Fruit fly (Drosophila melanogaster) whole organism, embryonic: Measurements from ENCODE around the gene mRpL19.

Source experiments
- B-H2 ChIP-seq: fragments of 200-800 bp; sonication (Bioruptor generic); optimal IDR thresholded peaks from 2 replicates; lab custom pipeline; 2018; ENCODE audit warnings: missing biosample characterization, mild to moderate bottlenecking, missing genetic modification characterization
- Bteb2 ChIP-seq: fragments of 200-800 bp; sonication (Bioruptor generic); optimal IDR thresholded peaks from 2 replicates; lab custom pipeline; 2016; ENCODE audit warnings: missing biosample characterization, missing genetic modification characterization
- CG11504 ChIP-seq: fragments of 200-800 bp; sonication (Bioruptor generic); optimal IDR thresholded peaks from 3 replicates; lab custom pipeline; 2019; ENCODE audit warnings: missing biosample characterization, mild to moderate bottlenecking, missing genetic modification characterization, moderate library complexity
- CG12236 ChIP-seq: fragments of 200-800 bp; sonication (Bioruptor generic); optimal IDR thresholded peaks from 2 replicates; lab custom pipeline; 2016; ENCODE audit warnings: missing biosample characterization, missing genetic modification characterization
- CG12942 ChIP-seq: fragments of 200-800 bp; sonication (Bioruptor generic); optimal IDR thresholded peaks from 3 replicates; lab custom pipeline; 2016; ENCODE audit warnings: missing biosample characterization, missing genetic modification characterization
- CG14667 ChIP-seq: fragments of 200-800 bp; sonication (Bioruptor generic); IDR thresholded peaks from 2 replicates; pipeline ENCODE4 v1.3.6; 2022; ENCODE audit warnings: missing biosample characterization, missing genetic modification characterization
- CG15601 ChIP-seq: fragments of 200-800 bp; sonication (Bioruptor generic); optimal IDR thresholded peaks from 3 replicates; lab custom pipeline; 2019; ENCODE audit warnings: missing biosample characterization, mild to moderate bottlenecking, missing genetic modification characterization, moderate library complexity
- CG17186 ChIP-seq: fragments of 200-800 bp; sonication (Bioruptor generic); optimal IDR thresholded peaks from 3 replicates; lab custom pipeline; 2017; ENCODE audit warnings: missing biosample characterization, missing genetic modification reagents, missing genetic modification characterization
- CG17802 ChIP-seq: fragments of 200-800 bp; sonication (Bioruptor generic); optimal IDR thresholded peaks from 2 replicates; lab custom pipeline; 2018; ENCODE audit warnings: missing biosample characterization, mild to moderate bottlenecking, missing genetic modification characterization, moderate library complexity
- CG17912 ChIP-seq: fragments of 200-800 bp; sonication (Bioruptor generic); optimal IDR thresholded peaks from 2 replicates; lab custom pipeline; 2018; ENCODE audit warnings: missing biosample characterization, mild to moderate bottlenecking, missing genetic modification characterization
- CG1792 ChIP-seq: fragments of 200-800 bp; sonication (Bioruptor generic); optimal IDR thresholded peaks from 2 replicates; lab custom pipeline; 2016; ENCODE audit warnings: missing biosample characterization, missing genetic modification characterization
- CG2889 ChIP-seq: fragments of 200-800 bp; sonication (Bioruptor generic); IDR thresholded peaks from 3 replicates; pipeline ENCODE4 v1.3.6; 2022; ENCODE audit warnings: missing biosample characterization, missing genetic modification characterization
- CG3407 ChIP-seq: fragments of 200-800 bp; sonication (Bioruptor generic); optimal IDR thresholded peaks from 2 replicates; lab custom pipeline; 2018; ENCODE audit warnings: missing biosample characterization, mild to moderate bottlenecking, missing genetic modification characterization
- CG4404 ChIP-seq: fragments of 200-800 bp; sonication (Bioruptor generic); IDR thresholded peaks from 2 replicates; pipeline ENCODE4 v1.3.6; 2022; ENCODE audit warnings: missing biosample characterization, missing genetic modification characterization
- CG6654 ChIP-seq: fragments of 200-800 bp; sonication (Bioruptor generic); optimal IDR thresholded peaks from 2 replicates; lab custom pipeline; 2017; ENCODE audit warnings: missing biosample characterization, mild to moderate bottlenecking, missing genetic modification characterization
- CG6765 ChIP-seq: fragments of 200-800 bp; sonication (Bioruptor generic); optimal IDR thresholded peaks from 3 replicates; lab custom pipeline; 2017; ENCODE audit warnings: missing biosample characterization, mild to moderate bottlenecking, missing genetic modification characterization
- CG6854 ChIP-seq: fragments of 200-800 bp; sonication (Bioruptor generic); optimal IDR thresholded peaks from 3 replicates; lab custom pipeline; 2017; ENCODE audit warnings: missing biosample characterization, mild to moderate bottlenecking, missing genetic modification characterization
- CG9609 ChIP-seq: fragments of 200-800 bp; sonication (Bioruptor generic); optimal IDR thresholded peaks from 3 replicates; lab custom pipeline; 2016; ENCODE audit warnings: missing biosample characterization, missing genetic modification characterization
- CrebB ChIP-seq: fragments of 200-800 bp; sonication (Bioruptor generic); optimal IDR thresholded peaks from 3 replicates; lab custom pipeline; 2018; ENCODE audit warnings: missing biosample characterization, mild to moderate bottlenecking, missing genetic modification characterization
- D ChIP-seq, 2 experiments: fragments of 200-800 bp in 1 of 2; fragments of >200 bp in 1 of 2; sonication (Bioruptor generic) in 1 of 2; optimal IDR thresholded peaks; 2 replicates in 1 of 2; 3 replicates in 1 of 2; lab custom pipeline; 2017; ENCODE audit warnings: mild to moderate bottlenecking in 1 of 2, missing biosample characterization in 1 of 2, missing genetic modification characterization in 1 of 2, missing genetic modification reagents in 1 of 2
- Dek ChIP-seq: fragments of 200-800 bp; sonication (Bioruptor generic); optimal IDR thresholded peaks from 3 replicates; lab custom pipeline; 2019; ENCODE audit warnings: missing biosample characterization, mild to moderate bottlenecking, missing genetic modification characterization, moderate library complexity
- E2f2 ChIP-seq: fragments of 200-800 bp; sonication (Bioruptor generic); IDR thresholded peaks from 2 replicates; pipeline ENCODE4 v1.3.6; 2022; ENCODE audit warnings: missing biosample characterization, missing genetic modification characterization
- Eip74EF ChIP-seq, 2 experiments: fragments of 200-800 bp in 1 of 2; fragments of >200 bp in 1 of 2; sonication (Bioruptor generic) in 1 of 2; optimal IDR thresholded peaks; 2 replicates each; lab custom pipeline; 2017 to 2019; ENCODE audit warnings: missing biosample characterization in 2 of 2, missing genetic modification characterization in 2 of 2, mild to moderate bottlenecking in 1 of 2, moderate library complexity in 1 of 2
- H15 ChIP-seq: fragments of 200-800 bp; sonication (Bioruptor generic); IDR thresholded peaks from 3 replicates; pipeline ENCODE4 v1.3.6; 2022; ENCODE audit warnings: missing biosample characterization, missing genetic modification characterization
- Max ChIP-seq: fragments of 200-800 bp; sonication (Bioruptor generic); optimal IDR thresholded peaks from 2 replicates; lab custom pipeline; 2016; ENCODE audit warnings: missing biosample characterization, mild to moderate bottlenecking, missing genetic modification characterization
- Mes4 ChIP-seq: fragments of 200-800 bp; sonication (Bioruptor generic); optimal IDR thresholded peaks from 2 replicates; lab custom pipeline; 2016; ENCODE audit warnings: missing biosample characterization, missing genetic modification characterization
- Ravus ChIP-seq: fragments of 200-800 bp; sonication (Bioruptor generic); IDR thresholded peaks from 2 replicates; pipeline ENCODE4 v1.3.6; 2022; ENCODE audit warnings: missing biosample characterization, missing genetic modification characterization
- Sry-δ ChIP-seq: fragments of 200-800 bp; sonication (Bioruptor generic); optimal IDR thresholded peaks from 2 replicates; lab custom pipeline; 2016; ENCODE audit warnings: missing biosample characterization, missing genetic modification characterization
- Ssrp ChIP-seq: fragments of 200-800 bp; sonication (Bioruptor generic); optimal IDR thresholded peaks from 2 replicates; lab custom pipeline; 2018; ENCODE audit warnings: missing biosample characterization, mild to moderate bottlenecking, missing genetic modification characterization, moderate library complexity
- Tbp ChIP-seq: fragments of >200 bp; optimal IDR thresholded peaks from 2 replicates; lab custom pipeline; 2018; ENCODE audit warnings: missing biosample characterization, missing genetic modification characterization
- ab ChIP-seq: fragments of 200-800 bp; sonication (Bioruptor generic); optimal IDR thresholded peaks from 2 replicates; lab custom pipeline; 2016; ENCODE audit warnings: missing biosample characterization, missing genetic modification characterization
- bowl ChIP-seq: fragments of 200-800 bp; sonication (Bioruptor generic); IDR thresholded peaks from 2 replicates; pipeline ENCODE4 v1.3.6; 2022; ENCODE audit warnings: missing biosample characterization, missing genetic modification characterization
- cas ChIP-seq: fragments of 200-800 bp; sonication (Bioruptor generic); IDR thresholded peaks from 2 replicates; pipeline ENCODE4 v1.3.6; 2022; ENCODE audit warnings: missing biosample characterization, missing genetic modification characterization
- disco-r ChIP-seq: fragments of 200-800 bp; sonication (Bioruptor generic); optimal IDR thresholded peaks from 2 replicates; lab custom pipeline; 2016; ENCODE audit warnings: missing biosample characterization, missing genetic modification characterization
- emc ChIP-seq: fragments of 200-800 bp; sonication (Bioruptor generic); optimal IDR thresholded peaks from 2 replicates; lab custom pipeline; 2016; ENCODE audit warnings: missing biosample characterization, missing genetic modification characterization
- gfzf ChIP-seq: fragments of 200-800 bp; sonication (Bioruptor generic); optimal IDR thresholded peaks from 2 replicates; lab custom pipeline; 2016; ENCODE audit warnings: missing biosample characterization, mild to moderate bottlenecking, missing genetic modification characterization, moderate library complexity
- hbn ChIP-seq: fragments of 200-800 bp; sonication (Bioruptor generic); IDR thresholded peaks from 2 replicates; pipeline ENCODE4 v1.3.6; 2022; ENCODE audit warnings: missing biosample characterization, missing genetic modification characterization; ENCODE audit not compliant: partially characterized antibody
- inv ChIP-seq: fragments of 200-800 bp; sonication (Bioruptor generic); IDR thresholded peaks from 2 replicates; pipeline ENCODE4 v1.3.6; 2022; ENCODE audit warnings: missing biosample characterization, missing genetic modification characterization; ENCODE audit not compliant: partially characterized antibody
- ken ChIP-seq: fragments of 200-800 bp; sonication (Bioruptor generic); IDR thresholded peaks from 3 replicates; pipeline ENCODE4 v1.3.6; 2022; ENCODE audit warnings: missing biosample characterization, missing genetic modification characterization
- lab ChIP-seq: fragments of 200-800 bp; sonication (Bioruptor generic); optimal IDR thresholded peaks from 3 replicates; lab custom pipeline; 2017; ENCODE audit warnings: missing biosample characterization, missing genetic modification characterization, mild to moderate bottlenecking, moderate library complexity, missing genetic modification reagents
- mirr ChIP-seq: fragments of 200-800 bp; sonication (Bioruptor generic); optimal IDR thresholded peaks from 3 replicates; lab custom pipeline; 2018; ENCODE audit warnings: missing biosample characterization, mild to moderate bottlenecking, missing genetic modification characterization
- nmo ChIP-seq: fragments of 200-800 bp; sonication (Bioruptor generic); optimal IDR thresholded peaks from 2 replicates; lab custom pipeline; 2018; ENCODE audit warnings: missing biosample characterization, mild to moderate bottlenecking, missing genetic modification characterization, moderate library complexity
- onecut ChIP-seq: fragments of 200-800 bp; sonication (Bioruptor generic); IDR thresholded peaks from 2 replicates; pipeline ENCODE4 v1.3.6; 2022; ENCODE audit warnings: missing biosample characterization, missing genetic modification characterization
- pho ChIP-seq: fragments of 200-800 bp; sonication (Bioruptor generic); optimal IDR thresholded peaks from 2 replicates; lab custom pipeline; 2016; ENCODE audit warnings: missing biosample characterization, missing genetic modification characterization
- pzg ChIP-seq: fragments of 200-800 bp; sonication (Bioruptor generic); optimal IDR thresholded peaks from 3 replicates; lab custom pipeline; 2018; ENCODE audit warnings: missing biosample characterization, mild to moderate bottlenecking, missing genetic modification characterization, moderate library complexity
- salm ChIP-seq: fragments of 200-800 bp; sonication (Bioruptor generic); optimal IDR thresholded peaks from 2 replicates; lab custom pipeline; 2018; ENCODE audit warnings: missing biosample characterization, mild to moderate bottlenecking, missing genetic modification characterization
- tx ChIP-seq: fragments of 200-800 bp; sonication (Bioruptor generic); optimal IDR thresholded peaks from 2 replicates; lab custom pipeline; 2016; ENCODE audit warnings: missing biosample characterization, missing genetic modification characterization
- vnd ChIP-seq: fragments of 200-800 bp; sonication (Bioruptor generic); IDR thresholded peaks from 3 replicates; pipeline ENCODE4 v1.3.6; 2022; ENCODE audit warnings: missing biosample characterization, missing genetic modification characterization; ENCODE audit not compliant: partially characterized antibody
- z ChIP-seq: fragments of 200-800 bp; sonication (Bioruptor generic); IDR thresholded peaks from 3 replicates; pipeline ENCODE4 v1.3.6; 2022; ENCODE audit warnings: missing biosample characterization, missing genetic modification characterization
- zen ChIP-seq: fragments of 200-800 bp; sonication (Bioruptor generic); optimal IDR thresholded peaks from 3 replicates; lab custom pipeline; 2018; ENCODE audit warnings: missing biosample characterization, mild to moderate bottlenecking, missing genetic modification characterization, moderate library complexity

The mRpL19 gene

dm6 chr3R:8650741-8651140 lies 23.2 kb upstream of the mRpL19 start, which contains the start of the genes Mkk4 and SLIRP2 (continued):
- TF ChIP-seq nmo (GFP tag; lab: Kevin White, UChicago) (peak; percentile 100), gfzf (GFP tag; lab: Kevin White, UChicago) (peak; percentile 45), D (optimal IDR thresholded peaks at IDR 0.05; lab: Kevin White, UChicago) (no peak), D (GFP tag; optimal IDR thresholded peaks at IDR 0.05; lab: Kevin White, UChicago) (peak; percentile 98), CG17186 (peak; percentile 97), salm (tag; lab: Kevin White, UChicago) (peak; percentile 97), CG17912 (GFP tag; lab: Kevin White, UChicago) (peak; percentile 97), CG11504 (tag; lab: Kevin White, UChicago) (peak; percentile 98), CG3407 (peak; percentile 98), Tbp (GFP tag; lab: Kevin White, UChicago) (no peak), CG12236 (GFP tag; lab: Kevin White, UChicago) (peak; percentile 98), inv (GFP tag; lab: Robert Waterston, UW) (peak; percentile 80), ken (peak; percentile 99), CrebB (tag; lab: Kevin White, UChicago) (peak; percentile 98), pzg (peak; percentile 85), H15 (GFP tag; lab: Robert Waterston, UW) (peak; percentile 99), CG17802 (tag; lab: Kevin White, UChicago) (peak; percentile 92), CG6765 (peak; percentile 97), Ssrp (tag; lab: Kevin White, UChicago) (peak; percentile 99), bowl (peak; percentile 97), hbn (GFP tag; lab: Robert Waterston, UW) (peak; percentile 70), vnd (peak; percentile 85), Mes4 (peak; percentile 98), CG1792 (GFP tag; lab: Kevin White, UChicago) (peak; percentile 97), onecut (GFP tag; lab: Robert Waterston, UW) (peak; percentile 97), CG2889 (GFP tag; lab: Robert Waterston, UW) (peak; percentile 98), mirr (peak; percentile 97), disco-r (GFP tag; lab: Kevin White, UChicago) (peak; percentile 98), B-H2 (GFP tag; lab: Kevin White, UChicago) (peak; percentile 98), ab (GFP tag; lab: Kevin White, UChicago) (peak; percentile 97), CG14667 (peak; percentile 99), Eip74EF (GFP tag; optimal IDR thresholded peaks at IDR 0.05; lab: Kevin White, UChicago) (peak in 1 of 2 experiments; percentile 98), emc (GFP tag; lab: Kevin White, UChicago) (peak; percentile 98), z (GFP tag; lab: Robert Waterston, UW) (peak; percentile 78; the same call in 2 of the 3 replicates), cas (GFP tag; lab: Robert Waterston, UW) (peak; percentile 97), CG12942 (GFP tag; lab: Kevin White, UChicago) (peak; percentile 98), Max (GFP tag; lab: Kevin White, UChicago) (peak; percentile 99), tx (GFP tag; lab: Kevin White, UChicago) (peak; percentile 99), lab (peak; percentile 99), CG9609 (GFP tag; lab: Kevin White, UChicago) (peak; percentile 99), CG15601 (tag; lab: Kevin White, UChicago) (peak; percentile 98), pho (GFP tag; lab: Kevin White, UChicago) (peak; percentile 99), CG6654 (GFP tag; lab: Kevin White, UChicago) (peak; percentile 92), Sry-δ (peak; percentile 99), zen (tag; lab: Kevin White, UChicago) (peak; percentile 99), CG4404 (peak; percentile 99), E2f2 (GFP tag; lab: Robert Waterston, UW) (peak; percentile 88), Dek (peak; percentile 99), CG6854 (GFP tag; lab: Kevin White, UChicago) (peak; percentile 97), Bteb2 (GFP tag; lab: Kevin White, UChicago) (peak; percentile 99), Ravus (GFP tag; lab: Robert Waterston, UW) (peak; percentile 97)
